Fruit fly (Drosophila melanogaster): ENCODE data around the gene Chc.

Gene Chc

DNA sequence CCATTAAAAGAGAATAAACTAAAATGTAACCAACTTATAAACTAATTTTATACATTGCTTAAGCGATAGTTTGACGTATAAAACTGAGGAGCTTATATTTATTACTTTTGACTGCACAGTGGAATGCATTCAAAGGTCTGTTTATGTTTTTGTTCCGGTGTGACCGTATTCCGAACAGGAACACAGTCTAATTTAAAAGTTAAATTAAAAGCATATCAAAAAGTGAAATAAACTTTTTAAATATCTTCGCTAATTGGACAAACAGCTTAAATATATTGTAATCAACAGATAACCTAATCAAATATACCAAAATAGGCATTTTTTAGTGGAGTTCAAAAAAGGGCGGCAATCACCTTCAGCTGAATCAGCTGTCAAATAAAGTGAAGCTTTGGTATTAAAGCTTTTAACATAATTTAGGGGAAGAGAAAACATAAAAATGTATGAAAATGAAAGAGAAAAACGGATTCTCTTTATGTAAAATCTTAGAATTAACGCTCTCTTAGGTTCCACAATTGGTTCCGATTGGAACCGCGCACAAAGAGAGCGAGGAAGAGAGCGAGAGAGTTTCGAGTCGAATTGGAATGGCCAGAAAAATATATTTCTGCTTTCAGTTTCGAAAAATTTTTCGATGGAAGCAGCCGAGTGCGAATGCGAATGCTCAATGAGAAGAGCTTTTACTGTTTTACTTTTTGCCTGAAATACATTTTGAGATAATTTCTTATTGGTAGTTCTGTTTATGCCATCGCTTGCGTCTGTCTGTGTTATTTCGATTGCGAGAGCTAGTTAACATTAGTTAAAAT lies 31.3 kb downstream of the Chc start, which contains the start of the genes PGRP-LE and sd:
Gene PGRP-LE (minus strand): TSS at position 117 of the 800 bp plus-strand sequence.
Gene sd (plus strand): TSS at position 607 of the 800 bp plus-strand sequence.
- TF ChIP-seq Mrtf (GFP tag; IDR thresholded peaks at IDR 0.05), result no peak
- no peak for TF ChIP-seq Six4 (GFP tag; optimal IDR thresholded peaks at IDR 0.05)
- TF ChIP-seq ato (GFP tag; IDR thresholded peaks at IDR 0.05; ENCODE audit: partially characterized antibody), result no peak
- peak; percentile 76 for TF ChIP-seq Dp (GFP tag; optimal IDR thresholded peaks at IDR 0.05)
- TF ChIP-seq inv (GFP tag; IDR thresholded peaks at IDR 0.05; ENCODE audit: partially characterized antibody), result no peak
- no peak for TF ChIP-seq PHDP (tag; optimal IDR thresholded peaks at IDR 0.05)
- no peak for TF ChIP-seq gt (GFP tag; IDR thresholded peaks at IDR 0.05)
- TF ChIP-seq CG15479 (GFP tag; optimal IDR thresholded peaks at IDR 0.05), result no peak
- no peak for TF ChIP-seq ssp (GFP tag; IDR thresholded peaks at IDR 0.05)
- TF ChIP-seq CG17568 (GFP tag; optimal IDR thresholded peaks at IDR 0.05), result no peak
- TF ChIP-seq CG14441 (GFP tag; IDR thresholded peaks at IDR 0.05), result no peak
- TF ChIP-seq chinmo (GFP tag; IDR thresholded peaks at IDR 0.05; ENCODE audit: partially characterized antibody), result peak; percentile 72; the same call in 2 of the 4 replicates
- TF ChIP-seq CG1647 (GFP tag; optimal IDR thresholded peaks at IDR 0.05), result no peak
- TF ChIP-seq pfk (GFP tag; optimal IDR thresholded peaks at IDR 0.05), result no peak
- TF ChIP-seq sug (tag; optimal IDR thresholded peaks at IDR 0.05), result no peak
- TF ChIP-seq Optix (GFP tag; IDR thresholded peaks at IDR 0.05), result no peak
- TF ChIP-seq CG2678 (tag; optimal IDR thresholded peaks at IDR 0.05), result no peak
- TF ChIP-seq CG34224 (GFP tag; IDR thresholded peaks at IDR 0.05; ENCODE audit: partially characterized antibody), result peak; percentile 54; the same call in 2 of the 3 replicates
- TF ChIP-seq Trl (optimal IDR thresholded peaks at IDR 0.05), result peak; percentile 93 to 98
- no peak for TF ChIP-seq Trl (GFP tag; optimal IDR thresholded peaks at IDR 0.05)
- no peak for TF ChIP-seq HLHmδ (GFP tag; optimal IDR thresholded peaks at IDR 0.05)
- TF ChIP-seq B-H1 (GFP tag; IDR thresholded peaks at IDR 0.05), result no peak
- TF ChIP-seq fu2 (GFP tag; optimal IDR thresholded peaks at IDR 0.05), result no peak
- no peak for TF ChIP-seq Hey (tag; optimal IDR thresholded peaks at IDR 0.05)
- no peak for TF ChIP-seq Mes4 (GFP tag; optimal IDR thresholded peaks at IDR 0.05)
- TF ChIP-seq CoRest (tag; optimal IDR thresholded peaks at IDR 0.05), result peak; percentile 12
- no peak for TF ChIP-seq al (GFP tag; IDR thresholded peaks at IDR 0.05)
- TF ChIP-seq CG10209 (GFP tag; optimal IDR thresholded peaks at IDR 0.05), result no peak
- no peak for TF ChIP-seq CG2202 (tag; optimal IDR thresholded peaks at IDR 0.05)
- TF ChIP-seq Jarid2 (GFP tag; optimal IDR thresholded peaks at IDR 0.05), result peak; percentile 78
- no peak for TF ChIP-seq NC2β (GFP tag; optimal IDR thresholded peaks at IDR 0.05)
- no peak for TF ChIP-seq CG12769 (tag; optimal IDR thresholded peaks at IDR 0.05)
- no peak for TF ChIP-seq Oli (tag; optimal IDR thresholded peaks at IDR 0.05)
- no peak for TF ChIP-seq Scr (GFP tag; IDR thresholded peaks at IDR 0.05; ENCODE audit: partially characterized antibody)
- TF ChIP-seq CG12299 (tag; optimal IDR thresholded peaks at IDR 0.05), result no peak
- TF ChIP-seq C15 (GFP tag; IDR thresholded peaks at IDR 0.05), result no peak
- TF ChIP-seq CG7271 (tag; optimal IDR thresholded peaks at IDR 0.05), result no peak
- TF ChIP-seq CG31441 (GFP tag; IDR thresholded peaks at IDR 0.05), result no peak
- TF ChIP-seq CG6854 (GFP tag; optimal IDR thresholded peaks at IDR 0.05), result no peak
- no peak for TF ChIP-seq chm (GFP tag; IDR thresholded peaks at IDR 0.05)
- no peak for TF ChIP-seq CG10462 (GFP tag; optimal IDR thresholded peaks at IDR 0.05)
- no peak for TF ChIP-seq CG1529 (GFP tag; optimal IDR thresholded peaks at IDR 0.05)
- TF ChIP-seq Hr51 (GFP tag; optimal IDR thresholded peaks at IDR 0.05), result peak in 1 of 2 experiments; percentile 5
- no peak for TF ChIP-seq CG8388 (GFP tag; optimal IDR thresholded peaks at IDR 0.05)
- TF ChIP-seq Med (GFP tag), result peak; percentile 69
- peak; percentile 21; the same call in 1 of the 2 replicates for TF ChIP-seq amos (GFP tag; IDR thresholded peaks at IDR 0.05; ENCODE audit: partially characterized antibody)
- no peak for TF ChIP-seq CG2129 (GFP tag; IDR thresholded peaks at IDR 0.05; ENCODE audit: partially characterized antibody)
- no peak for TF ChIP-seq CG8359 (GFP tag; optimal IDR thresholded peaks at IDR 0.05; ENCODE audit: borderline replicate concordance)
- no peak for TF ChIP-seq seq (GFP tag; IDR thresholded peaks at IDR 0.05)

All from whole organism, embryonic.